Fruit fly (Drosophila melanogaster): Measurements from ENCODE around the gene CG8475.

The CG8475 gene

DNA sequence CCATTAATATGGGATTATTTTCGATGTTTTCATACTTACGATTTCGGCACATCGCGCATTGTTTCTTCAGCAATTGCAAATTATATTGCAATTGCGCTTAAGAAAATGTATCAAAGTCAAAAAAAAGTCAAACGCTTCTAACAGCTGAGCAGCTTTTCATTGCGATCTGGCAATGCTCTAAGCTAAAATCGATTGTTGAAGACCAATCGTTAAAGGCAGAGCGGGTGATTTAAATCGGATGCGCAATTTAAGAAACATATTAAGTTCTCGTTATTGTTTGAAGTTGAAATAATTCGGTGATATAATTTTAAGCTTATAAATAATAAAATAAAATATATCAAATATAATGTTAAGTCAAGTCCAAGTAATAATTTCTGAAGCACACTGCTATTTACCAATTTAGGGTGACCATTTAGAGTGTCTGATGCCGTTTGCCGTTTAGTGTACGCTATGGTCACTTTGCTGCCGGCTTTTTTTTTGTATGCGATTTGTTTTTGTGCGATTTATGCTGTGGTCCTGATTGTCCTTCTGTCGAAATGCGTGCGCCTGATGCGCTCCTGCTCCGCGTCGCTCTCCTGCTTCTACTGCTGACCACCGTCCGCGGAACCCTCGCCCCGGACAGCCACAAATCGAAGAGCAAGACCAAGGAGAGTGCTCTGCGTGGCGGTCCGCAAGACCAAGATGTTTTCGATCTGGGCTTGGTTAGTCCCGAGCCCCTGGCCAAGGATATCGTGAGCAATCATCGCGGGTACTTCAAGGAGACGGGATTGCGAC lies at the start of gene CG8475, which contains the start of gene CG8460:
TSS of gene CG8475 (minus strand) at position 162 of the 774 bp plus-strand sequence.
TSS of gene CG8460 (plus strand) at position 437 of the 774 bp plus-strand sequence.
- TF ChIP-seq CG6163 (GFP tag; IDR thresholded peaks at IDR 0.05) (no peak), net (GFP tag; optimal IDR thresholded peaks at IDR 0.05) (no peak), CG6276 (GFP tag; optimal IDR thresholded peaks at IDR 0.05) (no peak), CG32006 (GFP tag; optimal IDR thresholded peaks at IDR 0.05) (no peak), Sox15 (GFP tag; optimal IDR thresholded peaks at IDR 0.05) (no peak), fd85E (GFP tag; optimal IDR thresholded peaks at IDR 0.05) (no peak), Met (GFP tag; optimal IDR thresholded peaks at IDR 0.05) (no peak), CG7368 (GFP tag; optimal IDR thresholded peaks at IDR 0.05) (no peak)

dm6 chr2L:8243903-8244302 lies 47.2 kb upstream of the CG8475 start, which contains the start of gene CG43057:
CG43057 (minus strand) TSS chr2L:8244003.
- no peak for TF ChIP-seq CG6792 (GFP tag; optimal IDR thresholded peaks at IDR 0.05)
- no peak for TF ChIP-seq dac (GFP tag; optimal IDR thresholded peaks at IDR 0.05)
- no peak for TF ChIP-seq CG11902 (GFP tag; optimal IDR thresholded peaks at IDR 0.05)
- TF ChIP-seq Ets96B (tag; optimal IDR thresholded peaks at IDR 0.05), result no peak
- no peak for TF ChIP-seq CG16779 (tag; optimal IDR thresholded peaks at IDR 0.05)
- TF ChIP-seq CG9139 (GFP tag; optimal IDR thresholded peaks at IDR 0.05), result no peak
- TF ChIP-seq OdsH (GFP tag; optimal IDR thresholded peaks at IDR 0.05), result no peak
- no peak for TF ChIP-seq vri (GFP tag; optimal IDR thresholded peaks at IDR 0.05)

dm6 chr2L:8242186-8242585 lies 45.5 kb upstream of the CG8475 start, which contains the start of gene CG14277:
CG14277 (plus strand) TSS chr2L:8242486.
- TF ChIP-seq svp (GFP tag) (no peak), Eip93F (GFP tag; optimal IDR thresholded peaks at IDR 0.05) (no peak), Sox15 (GFP tag; optimal IDR thresholded peaks at IDR 0.05) (no peak), fkh (GFP tag; optimal IDR thresholded peaks at IDR 0.05) (no peak), CG34406 (GFP tag; optimal IDR thresholded peaks at IDR 0.05) (no peak), CG8119 (GFP tag; IDR thresholded peaks at IDR 0.05) (no peak), Hr4 (GFP tag; optimal IDR thresholded peaks at IDR 0.05) (no peak), Ets21C (GFP tag; optimal IDR thresholded peaks at IDR 0.05) (no peak), CG7368 (GFP tag; optimal IDR thresholded peaks at IDR 0.05) (no peak), cyc (GFP tag; optimal IDR thresholded peaks at IDR 0.05) (no peak), Ets96B (tag; optimal IDR thresholded peaks at IDR 0.05) (no peak)

DNA sequence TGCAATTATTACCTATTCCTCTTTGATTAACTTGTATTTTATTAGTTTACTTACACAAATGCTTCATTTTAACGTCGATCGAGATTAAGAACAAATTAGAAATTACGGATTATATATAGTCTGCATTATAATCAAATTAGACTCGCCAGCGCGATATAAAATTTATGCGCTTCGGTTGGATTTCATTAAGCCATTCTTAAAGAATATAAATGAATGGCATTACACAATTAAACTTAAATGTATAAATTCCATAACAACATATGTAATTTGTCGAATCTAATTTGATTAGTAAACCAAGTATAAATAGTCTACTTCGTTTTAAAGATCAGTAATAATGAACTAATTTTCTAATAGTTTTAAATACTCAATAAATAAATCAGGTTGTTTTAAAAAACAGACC lies 45.0 kb upstream of the CG8475 start, which contains the start of gene Spn28F:
TSS of gene Spn28F (minus strand) at position 101 of the 400 bp plus-strand sequence.
- TF ChIP-seq CG34406 (GFP tag; optimal IDR thresholded peaks at IDR 0.05) (no peak), Lpt (GFP tag; optimal IDR thresholded peaks at IDR 0.05) (no peak), CG1621 (tag; optimal IDR thresholded peaks at IDR 0.05) (no peak), Hr38 (GFP tag; optimal IDR thresholded peaks at IDR 0.05) (no peak), Hr4 (GFP tag; optimal IDR thresholded peaks at IDR 0.05) (no peak), net (GFP tag; optimal IDR thresholded peaks at IDR 0.05) (no peak), Ets21C (GFP tag; optimal IDR thresholded peaks at IDR 0.05) (no peak)

- TF ChIP-seq Eip78C (GFP tag) (peak; percentile 67), CG10631 (GFP tag; optimal IDR thresholded peaks at IDR 0.05) (no peak), CG6792 (GFP tag; optimal IDR thresholded peaks at IDR 0.05) (no peak), CG11762 (GFP tag; optimal IDR thresholded peaks at IDR 0.05; ENCODE audit: insufficient read depth) (no peak), topi (GFP tag; optimal IDR thresholded peaks at IDR 0.05) (peak; percentile 20), CG6808 (GFP tag; optimal IDR thresholded peaks at IDR 0.05) (peak; percentile 99), Hr4 (GFP tag; optimal IDR thresholded peaks at IDR 0.05) (peak; percentile 8), CG6163 (GFP tag; IDR thresholded peaks at IDR 0.05) (no peak), Sox102F (GFP tag; optimal IDR thresholded peaks at IDR 0.05) (no peak), esn (GFP tag; optimal IDR thresholded peaks at IDR 0.05) (no peak), CG11294 (GFP tag; IDR thresholded peaks at IDR 0.05) (no peak), achi (GFP tag; optimal IDR thresholded peaks at IDR 0.05) (peak; percentile 14)
Observed at dm6 chr2L:8239712-8240245, 43.1 kb upstream of the CG8475 start, which contains the start of gene Pvr. Pvr (minus strand) TSS chr2L:8239878.

Data from whole organism, prepupa.